Fruit fly (Drosophila melanogaster): Measurements from ENCODE around the gene CG11630.

Gene CG11630

dm6 chr2L:21786991-21787390, 3.1 kb upstream of the CG11630 start (continued):
- TF ChIP-seq bigmax (GFP tag; optimal IDR thresholded peaks at IDR 0.05): no peak
- peak; percentile 3 for TF ChIP-seq CG3407 (GFP tag; optimal IDR thresholded peaks at IDR 0.05)
- TF ChIP-seq sob (GFP tag; IDR thresholded peaks at IDR 0.05): peak; percentile 69
- no peak for TF ChIP-seq Dll (GFP tag; IDR thresholded peaks at IDR 0.05; ENCODE audit: partially characterized antibody)
- no peak for TF ChIP-seq fd102C (GFP tag; optimal IDR thresholded peaks at IDR 0.05)
- peak; percentile 50 for TF ChIP-seq HHEX (GFP tag; optimal IDR thresholded peaks at IDR 0.05)
- no peak for TF ChIP-seq CG16779 (GFP tag; IDR thresholded peaks at IDR 0.05)
- TF ChIP-seq CG11085 (GFP tag; IDR thresholded peaks at IDR 0.05): no peak
- peak; percentile 21 for TF ChIP-seq Camta (GFP tag; optimal IDR thresholded peaks at IDR 0.05)
- TF ChIP-seq CG33557 (GFP tag; optimal IDR thresholded peaks at IDR 0.05): peak; percentile 11
- TF ChIP-seq ssp (GFP tag; IDR thresholded peaks at IDR 0.05): 0 out of 2 replicates have a peak, but pooled peaks have one; percentile 25
- TF ChIP-seq pnt (GFP tag; optimal IDR thresholded peaks at IDR 0.05): peak; percentile 55
- no peak for TF ChIP-seq TFAM (GFP tag; optimal IDR thresholded peaks at IDR 0.05)
- peak; percentile 39 for TF ChIP-seq ewg (GFP tag; optimal IDR thresholded peaks at IDR 0.05)
- peak; percentile 16 for TF ChIP-seq Nf-YB (GFP tag; optimal IDR thresholded peaks at IDR 0.05)
- peak; percentile 56 for TF ChIP-seq NfI (GFP tag; optimal IDR thresholded peaks at IDR 0.05)
- TF ChIP-seq CG18011 (GFP tag; optimal IDR thresholded peaks at IDR 0.05): no peak
- TF ChIP-seq jigr1 (GFP tag; IDR thresholded peaks at IDR 0.05): no peak
- no peak for TF ChIP-seq gsb (GFP tag; IDR thresholded peaks at IDR 0.05)
- TF ChIP-seq Side (GFP tag; optimal IDR thresholded peaks at IDR 0.05): no peak
- no peak for TF ChIP-seq CG3163 (GFP tag; optimal IDR thresholded peaks at IDR 0.05)
- TF ChIP-seq gce (GFP tag; IDR thresholded peaks at IDR 0.05): 0 out of 3 replicates have a peak, but pooled peaks have one; percentile 53
- no peak for TF ChIP-seq tll (GFP tag; optimal IDR thresholded peaks at IDR 0.05)
- no peak for TF ChIP-seq klu (GFP tag; IDR thresholded peaks at IDR 0.05)
- TF ChIP-seq zf30C (GFP tag; optimal IDR thresholded peaks at IDR 0.05): peak; percentile 34
- no peak for TF ChIP-seq YL-1 (GFP tag; optimal IDR thresholded peaks at IDR 0.05)
- TF ChIP-seq Elba2 (GFP tag; optimal IDR thresholded peaks at IDR 0.05): no peak
- no peak for TF ChIP-seq D19B (GFP tag; optimal IDR thresholded peaks at IDR 0.05)
- TF ChIP-seq CG8281 (tag; optimal IDR thresholded peaks at IDR 0.05): peak; percentile 5
- TF ChIP-seq dm (GFP tag; optimal IDR thresholded peaks at IDR 0.05): peak; percentile 7
- peak; percentile 22; the same call in 1 of the 2 replicates for TF ChIP-seq Taf1 (GFP tag; IDR thresholded peaks at IDR 0.05)
- TF ChIP-seq cwo (GFP tag; optimal IDR thresholded peaks at IDR 0.05): peak; percentile 43
- no peak for TF ChIP-seq pb (GFP tag; optimal IDR thresholded peaks at IDR 0.05)
- peak; percentile 40 for TF ChIP-seq scrt (GFP tag; optimal IDR thresholded peaks at IDR 0.05)
- no peak for TF ChIP-seq CG34224 (GFP tag; IDR thresholded peaks at IDR 0.05; ENCODE audit: partially characterized antibody)
- TF ChIP-seq Max (GFP tag; optimal IDR thresholded peaks at IDR 0.05): no peak
- TF ChIP-seq Dref (GFP tag; IDR thresholded peaks at IDR 0.05): no peak
- TF ChIP-seq CG4730 (GFP tag; IDR thresholded peaks at IDR 0.05): 0 out of 2 replicates have a peak, but pooled peaks have one; percentile 32
- TF ChIP-seq CG4404 (GFP tag; IDR thresholded peaks at IDR 0.05): no peak
- TF ChIP-seq wek (GFP tag; optimal IDR thresholded peaks at IDR 0.05): no peak
- TF ChIP-seq CG18262 (tag; optimal IDR thresholded peaks at IDR 0.05): peak; percentile 62
- TF ChIP-seq sug (tag; optimal IDR thresholded peaks at IDR 0.05): peak; percentile 17
- TF ChIP-seq CG10321 (GFP tag; IDR thresholded peaks at IDR 0.05): 0 out of 2 replicates have a peak, but pooled peaks have one; percentile 15
- peak; percentile 10 for TF ChIP-seq CG16815 (GFP tag; optimal IDR thresholded peaks at IDR 0.05)
- peak; percentile 19 for TF ChIP-seq jing (GFP tag; optimal IDR thresholded peaks at IDR 0.05)
- TF ChIP-seq seq (GFP tag; IDR thresholded peaks at IDR 0.05): peak; percentile 52
- no peak for TF ChIP-seq pzg (GFP tag; optimal IDR thresholded peaks at IDR 0.05)
- TF ChIP-seq vfl (GFP tag; optimal IDR thresholded peaks at IDR 0.05): no peak
- peak; percentile 33; the same call in 1 of the 2 replicates for TF ChIP-seq chm (GFP tag; IDR thresholded peaks at IDR 0.05)
- TF ChIP-seq fd64A (GFP tag; optimal IDR thresholded peaks at IDR 0.05): no peak
- no peak for TF ChIP-seq B-H2 (GFP tag; optimal IDR thresholded peaks at IDR 0.05)

Data from whole organism, embryonic.